Fruit fly (Drosophila melanogaster): ENCODE data around the gene Syx7.

DNA sequence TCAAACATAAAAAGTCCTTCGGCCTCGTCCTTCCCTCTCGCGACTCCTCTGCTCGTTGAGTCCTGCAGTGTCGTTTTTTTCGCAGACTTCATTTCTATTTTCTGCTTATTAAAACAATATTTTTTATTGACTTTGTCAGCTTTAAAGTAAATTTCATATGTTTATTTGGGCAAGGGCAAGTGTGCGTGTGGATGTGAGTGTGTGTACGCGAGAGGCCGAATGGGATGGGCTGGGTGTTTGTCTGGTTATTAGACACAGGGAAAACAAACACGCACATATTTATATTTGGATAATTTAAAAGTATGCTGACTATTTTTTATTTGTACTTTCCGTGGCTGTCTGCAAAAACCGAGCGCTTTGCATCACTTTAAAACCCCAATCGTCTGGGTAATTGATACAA, 32.2 kb downstream of the Syx7 start:
- no peak for TF ChIP-seq CG5204 (GFP tag; optimal IDR thresholded peaks at IDR 0.05)
- peak; percentile 72 for TF ChIP-seq kay (GFP tag; ENCODE audit: borderline replicate concordance)
- TF ChIP-seq tj (GFP tag; optimal IDR thresholded peaks at IDR 0.05): no peak
- TF ChIP-seq cic (GFP tag; optimal IDR thresholded peaks at IDR 0.05): no peak
- no peak for TF ChIP-seq bab1 (GFP tag; optimal IDR thresholded peaks at IDR 0.05)
- no peak for TF ChIP-seq ovo (GFP tag; optimal IDR thresholded peaks at IDR 0.05)
- TF ChIP-seq pad (GFP tag; optimal IDR thresholded peaks at IDR 0.05): no peak
- TF ChIP-seq CG11617 (GFP tag; optimal IDR thresholded peaks at IDR 0.05): no peak
- TF ChIP-seq CG7101 (tag; optimal IDR thresholded peaks at IDR 0.05): no peak
- TF ChIP-seq Mnt (GFP tag; optimal IDR thresholded peaks at IDR 0.05): no peak
- no peak for TF ChIP-seq CG14711 (tag; optimal IDR thresholded peaks at IDR 0.05)

All from whole organism, adult.